Worm (Caenorhabditis elegans) whole organism, L3 larva: ENCODE results near the gene sra-28.
A peak's percentile ranks its signal among the peaks of the same experiment; 100 is the strongest.

ENCODE experiments used
- R02D3.7 ChIP-seq: fragments of 150-350 bp; optimal IDR thresholded peaks from 2 replicates; lab custom pipeline; 2014; ENCODE audit warnings: missing biosample characterization, missing genetic modification characterization
- ZK546.5 ChIP-seq: sonication (generic microtip); optimal IDR thresholded peaks from 2 replicates; lab custom pipeline; 2017; ENCODE audit warnings: missing biosample characterization, missing genetic modification characterization
- aly-2 ChIP-seq: fragments of 150-350 bp; optimal IDR thresholded peaks from 2 replicates; lab custom pipeline; 2014; ENCODE audit warnings: missing biosample characterization, missing genetic modification characterization
- ama-1 ChIP-seq: fragments of 150-350 bp; optimal IDR thresholded peaks from 2 replicates; lab custom pipeline; 2018
- ceh-16 ChIP-seq: sonication (generic microtip); optimal IDR thresholded peaks from 2 replicates; lab custom pipeline; 2017; ENCODE audit warnings: missing biosample characterization, missing genetic modification characterization
- ceh-28 ChIP-seq: fragments of 150-350 bp; optimal IDR thresholded peaks from 2 replicates; lab custom pipeline; 2014; ENCODE audit warnings: missing biosample characterization, missing genetic modification reagents, missing genetic modification characterization
- ceh-82 ChIP-seq: fragments of 150-350 bp; optimal IDR thresholded peaks from 2 replicates; lab custom pipeline; 2014; ENCODE audit warnings: missing biosample characterization, missing genetic modification characterization
- ceh-9 ChIP-seq: sonication (generic microtip); optimal IDR thresholded peaks from 2 replicates; lab custom pipeline; 2018; ENCODE audit warnings: missing biosample characterization, missing genetic modification characterization
- daf-12 ChIP-seq: fragments of 150-350 bp; optimal IDR thresholded peaks from 2 replicates; lab custom pipeline; 2014; ENCODE audit warnings: missing biosample characterization, missing genetic modification reagents, missing genetic modification characterization
- egl-27 ChIP-seq: sonication (generic microtip); optimal IDR thresholded peaks from 4 replicates; lab custom pipeline; 2017; ENCODE audit warnings: missing biosample characterization, missing genetic modification reagents, missing genetic modification characterization
- egl-5 ChIP-seq: fragments of 150-350 bp; optimal IDR thresholded peaks from 2 replicates; lab custom pipeline; 2017; ENCODE audit warnings: missing biosample characterization, missing genetic modification reagents, missing genetic modification characterization, inconsistent platforms
- elt-1 ChIP-seq: fragments of 150-350 bp; optimal IDR thresholded peaks from 2 replicates; lab custom pipeline; 2014; ENCODE audit warnings: missing biosample characterization, missing genetic modification characterization
- elt-2 ChIP-seq: sonication (generic microtip); optimal IDR thresholded peaks from 2 replicates; lab custom pipeline; 2016; ENCODE audit warnings: missing genetic modification reagents, mild to moderate bottlenecking, missing genetic modification characterization, missing compliant biosample characterization
- elt-3 ChIP-seq, 3 experiments: fragments of 150-350 bp in 1 of 3; sonication (generic microtip) in 2 of 3; optimal IDR thresholded peaks; 2 replicates in 2 of 3; 4 replicates in 1 of 3; lab custom pipeline; 2014 to 2017; ENCODE audit warnings: missing biosample characterization in 3 of 3, missing genetic modification characterization in 3 of 3
- eor-1 ChIP-seq, 2 experiments: fragments of 150-350 bp; optimal IDR thresholded peaks; 2 replicates each; lab custom pipeline; 2014 to 2018; ENCODE audit warnings: missing biosample characterization in 2 of 2, missing genetic modification characterization in 2 of 2
- fkh-10 ChIP-seq: sonication (generic microtip); optimal IDR thresholded peaks from 2 replicates; lab custom pipeline; 2017; ENCODE audit warnings: missing biosample characterization, missing genetic modification reagents, missing genetic modification characterization
- fkh-2 ChIP-seq: fragments of 150-350 bp; optimal IDR thresholded peaks from 2 replicates; lab custom pipeline; 2014; ENCODE audit warnings: missing biosample characterization, missing genetic modification reagents, missing genetic modification characterization
- fos-1 ChIP-seq: fragments of 150-350 bp; optimal IDR thresholded peaks from 2 replicates; lab custom pipeline; 2014; ENCODE audit warnings: missing biosample characterization, missing genetic modification characterization
- hmg-11 ChIP-seq: sonication (generic microtip); optimal IDR thresholded peaks from 2 replicates; lab custom pipeline; 2016; ENCODE audit warnings: missing genetic modification characterization, missing compliant biosample characterization
- jun-1 ChIP-seq: fragments of 150-350 bp; optimal IDR thresholded peaks from 2 replicates; lab custom pipeline; 2014; ENCODE audit warnings: missing biosample characterization, missing genetic modification reagents, missing genetic modification characterization
- lin-15B ChIP-seq: fragments of 150-350 bp; optimal IDR thresholded peaks from 2 replicates; lab custom pipeline; 2014; ENCODE audit warnings: missing biosample characterization, missing genetic modification characterization
- lin-39 ChIP-seq: fragments of 150-350 bp; optimal IDR thresholded peaks from 2 replicates; lab custom pipeline; 2018; ENCODE audit warnings: missing biosample characterization, missing genetic modification reagents, missing genetic modification characterization
- lsy-12 ChIP-seq: sonication (generic microtip); optimal IDR thresholded peaks from 2 replicates; lab custom pipeline; 2016; ENCODE audit warnings: mild to moderate bottlenecking, missing genetic modification characterization, missing compliant biosample characterization
- mdl-1 ChIP-seq: fragments of 150-350 bp; optimal IDR thresholded peaks from 2 replicates; lab custom pipeline; 2014; ENCODE audit warnings: missing biosample characterization, missing genetic modification characterization
- mml-1 ChIP-seq: fragments of 150-350 bp; sonication (generic microtip); optimal IDR thresholded peaks from 3 replicates; lab custom pipeline; 2014; ENCODE audit warnings: missing biosample characterization, missing genetic modification characterization
- nfya-1 ChIP-seq: sonication (generic microtip); optimal IDR thresholded peaks from 2 replicates; lab custom pipeline; 2017; ENCODE audit warnings: missing genetic modification characterization, mild to moderate bottlenecking, missing compliant biosample characterization, antibody characterized with exemption, moderate library complexity; ENCODE audit not compliant: insufficient read depth
- nhr-11 ChIP-seq: fragments of 150-350 bp; optimal IDR thresholded peaks from 2 replicates; lab custom pipeline; 2014; ENCODE audit warnings: missing biosample characterization, missing genetic modification characterization
- nhr-12 ChIP-seq: fragments of 150-350 bp; optimal IDR thresholded peaks from 2 replicates; lab custom pipeline; 2014; ENCODE audit warnings: missing biosample characterization, missing genetic modification characterization
- nhr-23 ChIP-seq: fragments of 150-350 bp; optimal IDR thresholded peaks from 2 replicates; lab custom pipeline; 2014; ENCODE audit warnings: missing biosample characterization, missing genetic modification reagents, missing genetic modification characterization
- nhr-237 ChIP-seq: fragments of 150-350 bp; optimal IDR thresholded peaks from 2 replicates; lab custom pipeline; 2014; ENCODE audit warnings: missing biosample characterization, missing genetic modification characterization
- nhr-25 ChIP-seq: sonication (generic microtip); optimal IDR thresholded peaks from 2 replicates; lab custom pipeline; 2017; ENCODE audit warnings: missing biosample characterization, missing genetic modification characterization
- nhr-28 ChIP-seq: fragments of 150-350 bp; optimal IDR thresholded peaks from 2 replicates; lab custom pipeline; 2014; ENCODE audit warnings: missing biosample characterization, missing genetic modification characterization
- nhr-43 ChIP-seq: sonication (generic microtip); optimal IDR thresholded peaks from 2 replicates; lab custom pipeline; 2016; ENCODE audit warnings: mild to moderate bottlenecking, missing genetic modification characterization, missing compliant biosample characterization; ENCODE audit not compliant: poor library complexity, severe bottlenecking
- nhr-67 ChIP-seq: fragments of 150-350 bp; optimal IDR thresholded peaks from 2 replicates; lab custom pipeline; 2014; ENCODE audit warnings: missing biosample characterization, missing genetic modification characterization
- nhr-76 ChIP-seq: fragments of 150-350 bp; sonication (generic microtip); optimal IDR thresholded peaks from 5 replicates; lab custom pipeline; 2014; ENCODE audit warnings: missing biosample characterization, missing genetic modification characterization
- nhr-77 ChIP-seq: fragments of 150-350 bp; optimal IDR thresholded peaks from 2 replicates; lab custom pipeline; 2014; ENCODE audit warnings: missing biosample characterization, missing genetic modification characterization
- pha-4 ChIP-seq: fragments of 150-350 bp; optimal IDR thresholded peaks from 2 replicates; lab custom pipeline; 2014; ENCODE audit warnings: missing biosample characterization, missing genetic modification reagents, missing genetic modification characterization
- pqm-1 ChIP-seq: fragments of 150-350 bp; optimal IDR thresholded peaks from 2 replicates; lab custom pipeline; 2017; ENCODE audit warnings: missing biosample characterization, missing genetic modification characterization, inconsistent platforms
- sea-2 ChIP-seq: fragments of 150-350 bp; sonication (generic microtip); optimal IDR thresholded peaks from 4 replicates; lab custom pipeline; 2014; ENCODE audit warnings: missing biosample characterization, missing genetic modification reagents, missing genetic modification characterization
- skn-1 ChIP-seq: fragments of 150-350 bp; optimal IDR thresholded peaks from 2 replicates; lab custom pipeline; 2014; ENCODE audit warnings: missing biosample characterization, missing genetic modification characterization
- snpc-4 ChIP-seq: fragments of 150-350 bp; optimal IDR thresholded peaks from 2 replicates; lab custom pipeline; 2014; ENCODE audit warnings: missing biosample characterization, missing genetic modification characterization
- tbx-2 ChIP-seq: sonication (generic microtip); optimal IDR thresholded peaks from 2 replicates; lab custom pipeline; 2016; ENCODE audit warnings: mild to moderate bottlenecking, missing genetic modification characterization, missing compliant biosample characterization
- unc-39 ChIP-seq: sonication (generic microtip); optimal IDR thresholded peaks from 4 replicates; lab custom pipeline; 2017; ENCODE audit warnings: missing biosample characterization, missing genetic modification characterization
- unc-62 ChIP-seq: fragments of 150-350 bp; sonication (generic microtip); optimal IDR thresholded peaks from 4 replicates; lab custom pipeline; 2014; ENCODE audit warnings: missing biosample characterization, missing genetic modification reagents, missing genetic modification characterization
- zag-1 ChIP-seq: fragments of 150-350 bp; optimal IDR thresholded peaks from 2 replicates; lab custom pipeline; 2014; ENCODE audit warnings: missing biosample characterization, missing genetic modification characterization
- ztf-11 ChIP-seq: fragments of 150-350 bp; optimal IDR thresholded peaks from 2 replicates; lab custom pipeline; 2014; ENCODE audit warnings: missing biosample characterization, missing genetic modification characterization
- ztf-4 ChIP-seq: fragments of 150-350 bp; optimal IDR thresholded peaks from 2 replicates; lab custom pipeline; 2014; ENCODE audit warnings: missing biosample characterization, missing genetic modification characterization

sra-28 gene

DNA sequence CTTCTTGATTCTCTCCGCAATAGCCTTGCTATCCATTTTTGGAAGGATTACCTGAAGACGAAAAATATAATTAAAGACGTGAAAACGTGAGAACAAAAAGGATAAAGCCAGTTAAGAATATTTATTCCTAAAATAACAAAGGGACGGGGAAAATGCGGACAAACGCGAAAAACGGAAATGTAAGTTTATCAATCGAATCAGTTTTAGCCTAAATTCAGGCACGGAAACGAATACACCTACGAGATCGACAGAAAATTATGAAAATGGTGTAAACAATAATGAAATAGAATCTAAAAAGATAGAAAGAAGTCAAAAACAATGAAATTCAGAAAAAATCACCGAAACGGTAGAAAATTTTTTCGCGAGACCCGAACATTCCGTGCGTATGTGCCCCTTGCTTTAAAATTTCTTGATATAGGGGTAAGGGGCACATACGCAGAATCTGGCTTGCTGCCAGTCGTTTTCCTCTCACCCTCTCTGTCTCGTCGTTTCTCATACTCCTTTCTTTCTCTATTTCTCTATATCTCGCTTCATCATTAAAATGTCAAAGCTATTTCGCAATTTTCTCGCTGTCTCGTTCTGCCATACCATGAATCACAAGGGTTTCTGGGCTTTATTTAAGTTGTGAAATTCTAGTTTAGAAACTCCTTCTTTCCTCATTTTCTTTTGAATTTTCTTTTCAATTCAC lies 15.2 kb upstream of the sra-28 start, which contains the start of gene icd-1:
Gene icd-1 (minus strand): TSS at position 51 of the 688 bp plus-strand sequence.
- peak; percentile 91 for TF ChIP-seq ceh-82 (tag; lab: Kevin White, UChicago)
- TF ChIP-seq fos-1 (tag; lab: Kevin White, UChicago), result peak; percentile 87
- TF ChIP-seq pqm-1 (tag; lab: Kevin White, UChicago), result peak; percentile 66
- TF ChIP-seq snpc-4 (tag; lab: Kevin White, UChicago), result peak; percentile 91
- peak; percentile 58 for TF ChIP-seq aly-2 (tag; lab: Kevin White, UChicago)
- TF ChIP-seq skn-1 (tag; lab: Kevin White, UChicago), result peak; percentile 68
- TF ChIP-seq nhr-25 (tag; lab: Kevin White, UChicago), result peak; percentile 94
- peak; percentile 97 for TF ChIP-seq jun-1 (tag; lab: Kevin White, UChicago)
- no peak for TF ChIP-seq daf-12 (tag; lab: Kevin White, UChicago)
- no peak for TF ChIP-seq nhr-12 (tag; lab: Kevin White, UChicago)
- TF ChIP-seq nhr-23, result peak; percentile 97
- TF ChIP-seq ztf-11 (tag; lab: Kevin White, UChicago), result no peak
- no peak for TF ChIP-seq mml-1 (tag; lab: Kevin White, UChicago)
- peak; percentile 26 for TF ChIP-seq ceh-16 (tag; lab: Kevin White, UChicago)
- peak; percentile 95 for TF ChIP-seq nhr-11
- peak; percentile 91 for TF ChIP-seq tbx-2
- TF ChIP-seq unc-62 (GFP tag; lab: Kevin White, UChicago), result peak; percentile 87
- TF ChIP-seq zag-1, result peak; percentile 71
- peak; percentile 63 for TF ChIP-seq sea-2 (GFP tag; lab: Kevin White, UChicago)
- no peak for TF ChIP-seq nhr-67 (tag; lab: Kevin White, UChicago)
- peak; percentile 86 for TF ChIP-seq egl-27
- TF ChIP-seq elt-2 (tag; lab: Kevin White, UChicago), result peak; percentile 84
- peak; percentile 64 for TF ChIP-seq fkh-10 (GFP tag; lab: Kevin White, UChicago)
- peak; percentile 64 for TF ChIP-seq mdl-1 (tag; lab: Kevin White, UChicago)
- TF ChIP-seq nhr-43 (tag; lab: Kevin White, UChicago), result peak; percentile 94
- TF ChIP-seq hmg-11 (tag; lab: Kevin White, UChicago), result peak; percentile 84
- no peak for TF ChIP-seq nhr-28 (tag; lab: Kevin White, UChicago)
- TF ChIP-seq fkh-2 (tag; lab: Kevin White, UChicago), result no peak
- TF ChIP-seq unc-39 (tag; lab: Kevin White, UChicago), result no peak
- peak; percentile 92 for TF ChIP-seq pha-4 (tag; lab: Kevin White, UChicago)
- TF ChIP-seq nhr-237, result no peak
- TF ChIP-seq ama-1 (lab: Kevin White, UChicago), result peak; percentile 71
- peak; percentile 11 for TF ChIP-seq ZK546.5 (tag; lab: Kevin White, UChicago)
- TF ChIP-seq ztf-4 (tag; lab: Kevin White, UChicago), result peak; percentile 83
- peak; percentile 58 for TF ChIP-seq elt-1 (tag; lab: Kevin White, UChicago)
- TF ChIP-seq lin-15B (tag; lab: Kevin White, UChicago), result peak; percentile 91
- no peak for TF ChIP-seq elt-3 (tag; optimal IDR thresholded peaks at IDR 0.05; lab: Kevin White, UChicago)
- peak; percentile 85 for TF ChIP-seq lin-39
- peak; percentile 63 for TF ChIP-seq nhr-77 (tag; lab: Kevin White, UChicago)
- peak; percentile 11 for TF ChIP-seq nhr-76 (tag; lab: Kevin White, UChicago)
- peak; percentile 93 for TF ChIP-seq ceh-28 (tag; lab: Kevin White, UChicago)
- TF ChIP-seq ceh-9, result no peak
- peak; percentile 95 for TF ChIP-seq lsy-12 (tag; lab: Kevin White, UChicago)
- peak in 1 of 2 experiments; percentile 75 for TF ChIP-seq eor-1 (tag; optimal IDR thresholded peaks at IDR 0.05; lab: Kevin White, UChicago)
- peak; percentile 89 for TF ChIP-seq R02D3.7 (tag; lab: Kevin White, UChicago)
- TF ChIP-seq nfya-1, result peak; percentile 94
- peak; percentile 93 for TF ChIP-seq egl-5 (tag; lab: Kevin White, UChicago)
